Worm (Caenorhabditis elegans) whole organism, L2 larva: Measurements from ENCODE around the gene wrm-1.

Experiments used
- ZK546.5 ChIP-seq: sonication (generic microtip); optimal IDR thresholded peaks from 2 replicates; lab custom pipeline; 2017; ENCODE audit warnings: missing biosample characterization, missing genetic modification characterization
- aly-2 ChIP-seq: fragments of 150-350 bp; optimal IDR thresholded peaks from 2 replicates; lab custom pipeline; 2014; ENCODE audit warnings: missing biosample characterization, missing genetic modification characterization
- dmd-4 ChIP-seq: sonication (generic microtip); optimal IDR thresholded peaks from 2 replicates; lab custom pipeline; 2017; ENCODE audit warnings: missing biosample characterization, missing genetic modification characterization
- egl-27 ChIP-seq: sonication (generic microtip); optimal IDR thresholded peaks from 3 replicates; lab custom pipeline; 2017; ENCODE audit warnings: missing biosample characterization, missing genetic modification reagents, missing genetic modification characterization
- elt-3 ChIP-seq: sonication (generic microtip); optimal IDR thresholded peaks from 2 replicates; lab custom pipeline; 2017; ENCODE audit warnings: missing biosample characterization, missing genetic modification characterization
- lin-39 ChIP-seq: fragments of 150-350 bp; optimal IDR thresholded peaks from 2 replicates; lab custom pipeline; 2014; ENCODE audit warnings: missing biosample characterization, missing genetic modification reagents, missing genetic modification characterization
- nhr-12 ChIP-seq: fragments of 150-350 bp; optimal IDR thresholded peaks from 2 replicates; lab custom pipeline; 2014; ENCODE audit warnings: missing biosample characterization, missing genetic modification characterization
- nhr-23 ChIP-seq: fragments of 150-350 bp; optimal IDR thresholded peaks from 2 replicates; lab custom pipeline; 2014; ENCODE audit warnings: missing biosample characterization, missing genetic modification reagents, missing genetic modification characterization
- nhr-6 ChIP-seq: fragments of 150-350 bp; optimal IDR thresholded peaks from 2 replicates; lab custom pipeline; 2014; ENCODE audit warnings: missing biosample characterization, missing genetic modification characterization
- snpc-4 ChIP-seq: fragments of 150-350 bp; optimal IDR thresholded peaks from 2 replicates; lab custom pipeline; 2014; ENCODE audit warnings: missing biosample characterization, missing genetic modification characterization
- unc-39 ChIP-seq: fragments of 150-350 bp; optimal IDR thresholded peaks from 2 replicates; lab custom pipeline; 2014; ENCODE audit warnings: missing biosample characterization, missing genetic modification characterization
- unc-55 ChIP-seq: fragments of 150-350 bp; sonication (generic microtip); optimal IDR thresholded peaks from 3 replicates; lab custom pipeline; 2014; ENCODE audit warnings: missing biosample characterization, missing genetic modification reagents, missing genetic modification characterization
- zag-1 ChIP-seq: fragments of 150-350 bp; optimal IDR thresholded peaks from 2 replicates; lab custom pipeline; 2014; ENCODE audit warnings: missing biosample characterization, missing genetic modification characterization

- TF ChIP-seq egl-27 (tag; lab: Kevin White, UChicago) (no peak), unc-39 (no peak), snpc-4 (tag; lab: Kevin White, UChicago) (no peak), ZK546.5 (tag; lab: Kevin White, UChicago) (no peak), zag-1 (tag; lab: Kevin White, UChicago) (no peak), aly-2 (tag; lab: Kevin White, UChicago) (no peak), nhr-23 (no peak), dmd-4 (tag; lab: Kevin White, UChicago) (no peak), nhr-12 (tag; lab: Kevin White, UChicago) (no peak), elt-3 (tag; lab: Kevin White, UChicago) (no peak), unc-55 (GFP tag; lab: Kevin White, UChicago) (no peak), nhr-6 (tag; lab: Kevin White, UChicago) (peak; percentile 16), lin-39 (no peak)
Measured at ce11 chrIII:5714984-5715454, 7.6 kb upstream of the wrm-1 start.
